Fruit fly (Drosophila melanogaster) S2 (cell line): Measurements from ENCODE around the gene Slob.

Experiments
- CG8478 ChIP-seq: fragments of >200 bp; optimal IDR thresholded peaks from 2 replicates; lab custom pipeline; 2018
- CTCF ChIP-seq, 2 experiments: fragments of >200 bp; optimal IDR thresholded peaks; 2 replicates each; lab custom pipeline; 2018

Gene Slob

DNA sequence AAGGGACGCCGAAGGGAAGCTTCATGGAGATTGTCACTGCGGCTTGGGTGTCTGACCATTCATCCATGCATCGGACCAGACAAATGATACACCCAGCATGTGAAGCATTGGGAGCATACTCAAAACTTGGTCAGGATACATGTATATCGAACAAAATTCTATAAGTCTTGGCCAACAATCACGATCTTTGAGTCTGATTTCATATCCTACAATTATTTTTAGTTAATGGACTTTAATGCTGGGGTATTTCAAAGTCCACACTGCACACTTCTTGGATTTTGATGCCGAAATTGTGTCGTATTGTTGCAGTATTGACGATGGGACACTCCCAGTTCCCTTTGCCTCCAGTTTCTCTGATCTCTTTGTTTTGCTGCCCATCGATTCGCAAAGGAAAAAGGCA is 55.6 kb downstream of the Slob start:
- TF ChIP-seq CG8478 (lab: Kevin White, UChicago), result no peak
- TF ChIP-seq CTCF (optimal IDR thresholded peaks at IDR 0.05; lab: Kevin White, UChicago), result no peak

DNA sequence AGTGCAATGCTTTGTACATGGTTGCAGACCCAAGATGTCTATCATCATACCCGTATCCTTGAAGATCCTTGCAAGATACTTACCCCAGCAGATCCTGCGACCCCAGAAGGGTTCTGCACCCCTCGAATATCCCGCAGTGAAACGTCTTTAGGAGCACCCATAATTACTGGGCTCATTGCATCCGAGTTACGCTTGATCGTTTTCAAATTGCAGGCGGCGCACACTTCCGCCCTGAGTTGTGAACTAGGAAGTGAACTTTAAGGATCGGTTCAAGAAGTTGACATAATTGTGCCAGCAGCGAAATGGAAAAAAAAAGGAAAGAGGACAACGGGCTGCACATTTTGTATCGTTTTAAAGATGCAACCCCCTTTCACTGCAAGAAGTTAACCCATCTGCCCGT is 56.3 kb downstream of the Slob start:
- TF ChIP-seq CTCF (optimal IDR thresholded peaks at IDR 0.05; lab: Kevin White, UChicago), result no peak
- no peak for TF ChIP-seq CG8478 (lab: Kevin White, UChicago)

DNA sequence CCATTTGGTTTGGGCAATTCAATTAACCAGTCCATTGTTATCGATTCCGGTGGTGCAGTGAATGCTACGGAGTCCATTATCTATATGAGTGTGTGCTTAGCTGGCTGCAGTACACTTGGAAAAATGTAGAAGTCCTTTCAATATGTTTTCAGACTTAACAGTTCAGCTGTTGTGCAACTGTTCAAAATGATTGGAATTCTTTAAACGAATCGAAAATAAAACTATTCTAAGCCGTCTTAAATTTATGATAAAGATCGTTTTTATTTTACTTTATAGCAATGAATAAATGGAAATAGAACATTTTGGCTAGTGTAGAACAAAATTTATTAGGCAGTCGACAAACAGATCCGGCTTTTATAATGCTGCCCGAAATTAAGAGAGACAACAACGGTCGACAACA is 58.0 kb downstream of the Slob start:
- TF ChIP-seq CG8478 (lab: Kevin White, UChicago) (no peak), CTCF (optimal IDR thresholded peaks at IDR 0.05; lab: Kevin White, UChicago) (no peak)

DNA sequence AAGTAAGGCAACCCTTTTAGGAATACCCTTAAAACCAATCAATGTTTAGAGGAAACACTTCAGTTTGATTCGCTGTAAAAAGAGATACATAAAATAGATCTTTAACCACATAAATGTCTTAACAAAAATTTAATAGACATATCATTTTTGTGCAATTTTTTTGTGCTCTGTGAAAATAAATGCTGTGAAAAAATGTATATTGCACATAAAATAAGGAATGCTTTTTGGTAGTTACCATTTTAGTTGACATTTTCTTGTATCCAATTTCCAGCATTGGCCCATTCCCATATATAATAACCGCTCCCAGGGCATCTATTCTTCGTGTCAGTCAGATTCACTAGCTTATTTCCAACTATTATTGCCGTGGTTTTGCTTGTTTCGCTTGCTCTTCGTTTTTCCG is 62.6 kb downstream of the Slob start:
- TF ChIP-seq CTCF (optimal IDR thresholded peaks at IDR 0.05; lab: Kevin White, UChicago) (no peak), CG8478 (lab: Kevin White, UChicago) (no peak)

DNA sequence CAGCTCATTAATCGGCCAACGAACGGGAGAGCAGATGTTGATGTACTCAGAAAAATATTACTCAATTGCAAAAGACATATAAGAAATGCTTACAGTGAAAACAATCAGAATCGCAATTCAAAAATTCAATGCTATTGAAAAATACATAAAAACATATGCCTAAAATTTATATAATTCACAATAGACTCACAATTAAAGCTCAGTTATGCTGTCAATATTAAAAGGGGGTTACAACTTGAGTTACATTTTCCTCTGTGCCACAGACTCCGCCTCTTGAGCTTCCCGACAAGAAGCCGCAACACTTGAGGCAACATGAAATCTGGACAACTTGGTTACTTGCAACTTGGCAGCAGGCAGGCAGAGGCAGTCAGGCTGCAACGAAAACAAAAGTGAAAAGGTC is 63.3 kb downstream of the Slob start:
- TF ChIP-seq CTCF (optimal IDR thresholded peaks at IDR 0.05; lab: Kevin White, UChicago), result no peak
- no peak for TF ChIP-seq CG8478 (lab: Kevin White, UChicago)

DNA sequence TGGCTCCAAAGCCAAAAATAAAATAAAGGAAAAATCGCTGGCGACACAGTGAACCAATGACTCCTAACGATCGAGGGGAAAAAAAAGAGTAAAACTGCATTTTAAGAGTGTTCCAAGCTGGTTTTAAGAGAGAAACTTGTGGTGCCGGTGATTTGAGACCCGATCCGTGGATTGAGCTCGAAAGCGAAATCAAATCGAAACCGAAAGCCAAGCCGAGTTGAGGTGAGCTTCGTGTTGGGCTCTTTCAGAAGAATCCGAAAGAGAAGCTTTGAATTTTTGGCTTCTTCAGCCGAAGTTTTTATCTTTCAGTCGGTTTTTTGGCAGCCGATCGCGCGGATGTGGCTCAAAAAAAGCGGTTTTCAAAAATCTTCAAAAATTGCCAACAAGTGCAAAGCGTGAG is 66.8 kb downstream of the Slob start, which contains the start of gene CG6739:
Gene CG6739 (plus strand): TSS at position 307 of the 400 bp plus-strand sequence.
- no peak for TF ChIP-seq CG8478 (lab: Kevin White, UChicago)
- TF ChIP-seq CTCF (optimal IDR thresholded peaks at IDR 0.05; lab: Kevin White, UChicago), result no peak

DNA sequence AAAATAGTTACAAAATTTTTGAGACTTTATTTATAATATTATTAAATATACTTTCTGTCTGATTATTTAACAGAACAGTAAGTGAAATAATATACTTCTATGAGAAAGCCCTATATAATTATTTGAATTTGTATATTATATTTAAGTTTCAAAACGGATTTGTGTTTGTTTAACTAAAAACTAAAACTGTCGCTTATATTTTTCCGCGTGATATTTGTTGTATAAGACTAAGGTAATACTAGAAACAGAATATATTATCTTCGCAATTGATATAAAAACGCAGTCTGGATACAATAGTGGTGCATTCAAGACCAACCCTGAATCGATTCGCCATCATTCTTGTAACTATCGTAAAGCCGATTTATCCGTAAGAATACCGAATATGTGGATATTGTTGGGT is 69.6 kb downstream of the Slob start, which contains the start of gene Cyp4d21:
Gene Cyp4d21 (plus strand): TSS at position 301 of the 400 bp plus-strand sequence.
- TF ChIP-seq CTCF (optimal IDR thresholded peaks at IDR 0.05; lab: Kevin White, UChicago), result no peak
- no peak for TF ChIP-seq CG8478 (lab: Kevin White, UChicago)

DNA sequence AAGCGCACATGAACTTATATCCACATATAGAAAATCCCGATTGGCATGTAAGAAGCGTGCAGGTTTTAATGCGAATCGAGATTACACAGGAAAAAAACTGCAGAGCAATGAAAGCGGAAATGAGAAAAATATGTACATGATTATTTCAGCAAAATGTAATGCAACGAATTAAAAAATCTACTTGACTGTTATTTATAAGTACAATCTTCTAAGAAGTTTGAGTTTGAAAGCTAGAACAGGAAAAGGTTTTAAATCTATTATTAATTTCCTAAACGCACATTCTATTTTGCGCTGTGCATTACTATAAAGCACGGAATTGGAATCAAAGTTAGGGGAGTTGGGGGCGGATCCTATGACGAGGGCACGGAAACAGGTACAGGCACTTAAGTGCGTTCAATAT is 73.0 kb downstream of the Slob start:
- TF ChIP-seq CTCF (optimal IDR thresholded peaks at IDR 0.05; lab: Kevin White, UChicago) (no peak), CG8478 (lab: Kevin White, UChicago) (no peak)

DNA sequence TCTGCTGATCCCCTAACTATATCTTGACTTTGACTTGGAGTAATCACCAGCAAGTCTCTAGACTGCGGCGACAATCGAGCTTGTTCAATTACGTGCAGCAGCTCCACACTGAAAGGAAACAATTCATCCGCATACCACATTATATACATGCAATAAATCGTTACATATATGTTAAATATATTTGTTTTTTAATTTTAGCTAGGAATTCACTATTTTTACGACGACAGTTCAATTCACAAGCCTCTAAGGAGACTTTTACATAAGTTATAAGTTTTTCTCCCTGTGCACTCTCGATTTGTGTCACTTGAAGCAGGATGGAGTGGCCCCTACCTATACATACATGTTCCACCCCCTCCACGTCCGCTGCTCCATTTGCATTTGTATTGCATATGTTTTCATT is 76.2 kb downstream of the Slob start:
- TF ChIP-seq CG8478 (lab: Kevin White, UChicago) (no peak), CTCF (optimal IDR thresholded peaks at IDR 0.05; lab: Kevin White, UChicago) (no peak)

DNA sequence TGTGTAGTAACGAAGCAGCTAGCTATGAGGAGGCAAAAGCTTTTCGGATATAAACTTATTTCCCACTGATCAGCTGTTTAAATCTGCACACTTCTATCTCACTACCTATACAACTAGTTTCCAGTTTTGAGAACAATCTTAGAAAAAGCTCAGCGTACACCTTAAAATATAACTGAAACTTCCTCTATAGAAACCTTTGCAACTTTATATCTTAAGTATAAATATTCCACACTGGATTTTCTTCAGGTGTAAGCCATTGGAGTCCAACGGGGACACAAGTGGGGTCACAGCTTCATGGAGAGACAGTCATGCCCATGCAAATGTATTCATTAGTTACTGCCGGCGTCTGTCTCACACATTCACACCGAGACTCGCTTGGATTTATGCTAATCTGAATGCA is 76.6 kb downstream of the Slob start:
- TF ChIP-seq CTCF (optimal IDR thresholded peaks at IDR 0.05; lab: Kevin White, UChicago), result no peak
- TF ChIP-seq CG8478 (lab: Kevin White, UChicago), result no peak

DNA sequence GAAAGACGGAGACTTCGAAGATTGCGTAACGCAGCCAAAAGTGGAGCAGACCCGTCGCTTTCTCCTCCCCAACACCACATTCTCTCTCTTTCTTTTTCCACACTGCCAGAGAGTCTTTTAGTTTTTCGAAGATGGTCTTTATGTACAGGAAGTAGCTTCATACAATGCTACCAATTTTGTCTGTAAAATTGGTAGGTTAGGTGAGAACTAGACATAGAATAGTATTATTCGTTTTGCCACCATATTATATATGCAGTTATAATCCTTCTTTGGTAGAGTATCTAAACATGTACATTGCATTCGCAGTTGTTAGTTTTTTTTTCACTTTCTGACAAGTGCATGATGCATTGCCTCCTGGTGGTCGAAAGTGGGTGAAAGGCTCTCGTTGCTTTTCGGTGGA is 77.4 kb downstream of the Slob start:
- no peak for TF ChIP-seq CTCF (optimal IDR thresholded peaks at IDR 0.05; lab: Kevin White, UChicago)
- TF ChIP-seq CG8478 (lab: Kevin White, UChicago), result no peak

DNA sequence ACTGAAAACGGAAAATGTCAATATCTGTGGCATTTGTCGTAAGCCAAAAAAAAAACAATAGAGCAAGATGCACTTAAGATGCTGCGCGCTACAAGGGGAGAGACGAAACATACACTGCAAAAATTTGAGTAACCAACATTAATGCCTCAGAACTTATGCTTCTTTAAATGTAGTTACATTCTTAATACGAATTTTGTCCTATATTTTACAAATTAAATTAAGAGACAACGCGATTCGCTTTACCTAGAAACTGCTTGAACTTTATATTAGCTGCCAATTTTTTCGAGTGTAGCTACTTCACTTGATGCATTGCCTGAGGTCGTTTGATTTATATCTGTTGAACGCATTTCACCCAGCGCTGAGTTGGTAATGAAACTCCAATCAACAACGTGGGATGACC is 78.0 kb downstream of the Slob start:
- TF ChIP-seq CTCF (optimal IDR thresholded peaks at IDR 0.05; lab: Kevin White, UChicago), result no peak

DNA sequence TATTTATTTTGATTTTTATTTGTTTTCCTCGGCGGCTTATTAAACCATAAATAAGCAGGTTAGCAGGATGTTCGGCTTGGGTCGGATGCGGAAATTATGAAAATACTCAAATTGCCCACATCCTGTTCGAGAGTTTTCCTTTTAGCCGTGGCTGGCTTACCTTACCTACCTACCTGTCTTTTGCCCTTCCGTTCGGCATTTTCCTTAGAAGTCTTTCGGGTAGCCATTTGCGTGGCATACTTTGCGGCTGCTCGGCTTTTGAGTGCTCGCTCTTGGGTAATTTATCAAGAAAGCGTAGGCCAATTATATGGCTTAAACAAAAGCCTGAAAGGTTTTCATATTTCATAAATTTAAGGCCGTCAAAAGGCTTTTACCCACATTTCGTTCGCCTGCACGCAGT is 82.0 kb downstream of the Slob start:
- TF ChIP-seq CG8478 (lab: Kevin White, UChicago) (no peak), CTCF (optimal IDR thresholded peaks at IDR 0.05; lab: Kevin White, UChicago) (no peak)
